Worm (Caenorhabditis elegans) whole organism, L4/young adult: ENCODE data around the gene F19F10.14.

ENCODE experiments used
- W03F9.2 ChIP-seq: fragments of 150-350 bp; optimal IDR thresholded peaks from 2 replicates; lab custom pipeline; 2014; ENCODE audit warnings: missing biosample characterization, missing genetic modification characterization
- dao-5 ChIP-seq: sonication (generic microtip); optimal IDR thresholded peaks from 2 replicates; lab custom pipeline; 2016; ENCODE audit warnings: missing genotype, missing genetic modification characterization, moderate library complexity, missing compliant biosample characterization
- him-1 ChIP-seq: sonication (generic microtip); optimal IDR thresholded peaks from 2 replicates; lab custom pipeline; 2016; ENCODE audit warnings: missing genotype, missing genetic modification reagents, missing genetic modification characterization, missing compliant biosample characterization

DNA sequence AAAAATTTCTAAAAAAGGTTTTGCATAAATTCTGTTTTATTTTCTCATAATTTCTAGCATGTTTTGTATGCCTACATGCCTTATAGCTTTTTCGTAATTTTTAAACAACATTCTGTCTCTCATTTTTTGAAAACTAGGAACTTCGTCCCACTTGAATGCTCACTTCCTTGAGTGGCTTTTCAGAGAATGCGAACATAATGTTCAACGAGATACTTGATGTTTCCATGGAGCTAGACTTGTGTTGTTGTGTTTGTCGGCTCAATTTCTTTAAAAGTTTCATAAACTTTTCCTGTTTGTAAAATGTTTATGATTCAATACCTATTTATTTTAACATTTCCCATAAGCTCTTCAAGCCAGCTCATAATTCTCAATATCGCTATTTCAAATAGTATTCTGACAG is 34.0 kb upstream of the F19F10.14 start, which contains the start of gene clec-213:
- TF ChIP-seq W03F9.2: no peak
- no peak for TF ChIP-seq him-1 (tag; lab: Kevin White, UChicago)
- no peak for TF ChIP-seq dao-5 (tag; lab: Kevin White, UChicago)
